Worm (Caenorhabditis elegans) whole organism, late embryonic: ENCODE data around the gene srd-4.

Experiments used
- F13H6.1 ChIP-seq: sonication (generic microtip); optimal IDR thresholded peaks from 2 replicates; lab custom pipeline; 2016; ENCODE audit warnings: missing genetic modification characterization, missing compliant biosample characterization
- K02D7.2 ChIP-seq: sonication (generic microtip); optimal IDR thresholded peaks from 2 replicates; lab custom pipeline; 2017; ENCODE audit warnings: mild to moderate bottlenecking, missing genetic modification characterization, missing compliant biosample characterization
- T23F11.4 ChIP-seq: fragments of 200-800 bp; sonication (Bioruptor generic); optimal IDR thresholded peaks from 2 replicates; lab custom pipeline; 2018; ENCODE audit warnings: mild to moderate bottlenecking, missing genetic modification characterization, missing compliant biosample characterization
- Y22D7AL.16 ChIP-seq: sonication (generic microtip); optimal IDR thresholded peaks from 2 replicates; lab custom pipeline; 2016; ENCODE audit warnings: missing genetic modification characterization, missing compliant biosample characterization
- ahr-1 ChIP-seq: sonication (generic microtip); optimal IDR thresholded peaks from 2 replicates; lab custom pipeline; 2016; ENCODE audit warnings: missing genetic modification characterization, missing compliant biosample characterization
- ceh-14 ChIP-seq: sonication (generic microtip); optimal IDR thresholded peaks from 2 replicates; lab custom pipeline; 2016; ENCODE audit warnings: missing genotype, missing genetic modification characterization, missing compliant biosample characterization
- ceh-18 ChIP-seq: sonication (generic microtip); optimal IDR thresholded peaks from 2 replicates; lab custom pipeline; 2016; ENCODE audit warnings: missing genetic modification characterization, missing compliant biosample characterization
- ceh-19 ChIP-seq: fragments of 200-800 bp; sonication (Bioruptor generic); optimal IDR thresholded peaks from 2 replicates; lab custom pipeline; 2018; ENCODE audit warnings: mild to moderate bottlenecking, missing genetic modification characterization, missing compliant biosample characterization
- ceh-2 ChIP-seq: sonication (generic microtip); optimal IDR thresholded peaks from 2 replicates; lab custom pipeline; 2016; ENCODE audit warnings: missing genotype, missing genetic modification characterization, missing compliant biosample characterization
- ceh-22 ChIP-seq: sonication (generic microtip); optimal IDR thresholded peaks from 2 replicates; lab custom pipeline; 2017; ENCODE audit warnings: missing biosample characterization, missing genetic modification characterization
- ceh-24 ChIP-seq: sonication (generic microtip); optimal IDR thresholded peaks from 2 replicates; lab custom pipeline; 2016; ENCODE audit warnings: mild to moderate bottlenecking, missing genetic modification characterization, missing compliant biosample characterization
- ceh-31 ChIP-seq: sonication (generic microtip); optimal IDR thresholded peaks from 2 replicates; lab custom pipeline; 2016; ENCODE audit warnings: missing genetic modification characterization, missing compliant biosample characterization
- ceh-9 ChIP-seq: sonication (generic microtip); optimal IDR thresholded peaks from 2 replicates; lab custom pipeline; 2016; ENCODE audit warnings: mild to moderate bottlenecking, missing genetic modification characterization, inconsistent platforms, missing compliant biosample characterization
- dve-1 ChIP-seq: sonication (generic microtip); optimal IDR thresholded peaks from 2 replicates; lab custom pipeline; 2017; ENCODE audit warnings: antibody characterized with exemption, mild to moderate bottlenecking, missing genetic modification characterization, missing compliant biosample characterization
- elt-4 ChIP-seq: sonication (generic microtip); optimal IDR thresholded peaks from 2 replicates; lab custom pipeline; 2016; ENCODE audit warnings: missing genetic modification characterization, missing compliant biosample characterization
- ets-4 ChIP-seq: sonication (generic microtip); optimal IDR thresholded peaks from 2 replicates; lab custom pipeline; 2016; ENCODE audit warnings: missing genetic modification characterization, missing compliant biosample characterization
- fkh-6 ChIP-seq: sonication (generic microtip); optimal IDR thresholded peaks from 2 replicates; lab custom pipeline; 2016; ENCODE audit warnings: missing genetic modification characterization, missing compliant biosample characterization
- hlh-13 ChIP-seq: fragments of 200-800 bp; sonication (Bioruptor generic); optimal IDR thresholded peaks from 2 replicates; lab custom pipeline; 2018; ENCODE audit warnings: mild to moderate bottlenecking, missing genetic modification characterization, missing compliant biosample characterization
- hlh-15 ChIP-seq: sonication (generic microtip); optimal IDR thresholded peaks from 2 replicates; lab custom pipeline; 2016; ENCODE audit warnings: missing genetic modification characterization, missing compliant biosample characterization
- hlh-6 ChIP-seq: sonication (generic microtip); optimal IDR thresholded peaks from 2 replicates; lab custom pipeline; 2016; ENCODE audit warnings: missing genotype, missing genetic modification characterization, missing compliant biosample characterization
- nfya-1 ChIP-seq: sonication (generic microtip); optimal IDR thresholded peaks from 2 replicates; lab custom pipeline; 2017; ENCODE audit warnings: missing genetic modification characterization, mild to moderate bottlenecking, missing compliant biosample characterization, antibody characterized with exemption, moderate library complexity
- pax-1 ChIP-seq: fragments of 150-350 bp; optimal IDR thresholded peaks from 2 replicates; lab custom pipeline; 2014; ENCODE audit warnings: missing biosample characterization, missing genetic modification characterization
- pha-2 ChIP-seq: sonication (generic microtip); optimal IDR thresholded peaks from 2 replicates; lab custom pipeline; 2017; ENCODE audit warnings: mild to moderate bottlenecking, missing genetic modification characterization, missing compliant biosample characterization
- pha-4 ChIP-seq: fragments of 150-350 bp; optimal IDR thresholded peaks from 2 replicates; lab custom pipeline; 2018; ENCODE audit warnings: missing biosample characterization, missing genetic modification reagents, missing genetic modification characterization
- pqm-1 ChIP-seq: sonication (generic microtip); optimal IDR thresholded peaks from 2 replicates; lab custom pipeline; 2016; ENCODE audit warnings: missing genetic modification characterization, missing compliant biosample characterization
- rnt-1 ChIP-seq: sonication (generic microtip); optimal IDR thresholded peaks from 2 replicates; lab custom pipeline; 2016; ENCODE audit warnings: missing genetic modification characterization, missing compliant biosample characterization
- sdc-2 ChIP-seq: sonication (generic microtip); optimal IDR thresholded peaks from 2 replicates; lab custom pipeline; 2016; ENCODE audit warnings: missing genotype, missing genetic modification characterization, missing compliant biosample characterization
- sox-2 ChIP-seq: fragments of 200-800 bp; sonication (Bioruptor generic); IDR thresholded peaks from 2 replicates; pipeline ENCODE4 v1.3.6; 2022; ENCODE audit warnings: missing genetic modification reagents, missing genetic modification characterization, missing compliant biosample characterization
- sox-4 ChIP-seq: sonication (generic microtip); optimal IDR thresholded peaks from 2 replicates; lab custom pipeline; 2017; ENCODE audit warnings: mild to moderate bottlenecking, missing genetic modification characterization, inconsistent platforms, missing compliant biosample characterization
- unc-3 ChIP-seq, 2 experiments: fragments of 200-800 bp in 1 of 2; sonication (Bioruptor generic) in 1 of 2; sonication (generic microtip) in 1 of 2; conservative IDR thresholded peaks in 1 of 2; optimal IDR thresholded peaks in 1 of 2; 2 replicates each; pipeline versions ENCODE4 v1.3.6 to Lab custom; 2016 to 2022; ENCODE audit warnings: missing compliant biosample characterization in 2 of 2, missing genetic modification characterization in 2 of 2, missing genetic modification reagents in 1 of 2
- unc-55 ChIP-seq: sonication (generic microtip); optimal IDR thresholded peaks from 2 replicates; lab custom pipeline; 2017; ENCODE audit warnings: missing biosample characterization, missing genetic modification reagents, missing genetic modification characterization
- unc-86 ChIP-seq: sonication (generic microtip); optimal IDR thresholded peaks from 2 replicates; lab custom pipeline; 2016; ENCODE audit warnings: missing genetic modification characterization, missing compliant biosample characterization
- ztf-16 ChIP-seq: sonication (generic microtip); optimal IDR thresholded peaks from 2 replicates; lab custom pipeline; 2017; ENCODE audit warnings: missing genetic modification characterization, missing compliant biosample characterization

srd-4 gene

ce11 chrV:12170114-12170513, 14.6 kb upstream of the srd-4 start, which contains the start of gene ZK863.1:
Gene ZK863.1 (minus strand): TSS chrV:12170214.
- TF ChIP-seq ceh-19 (GFP tag; lab: Kevin White, UChicago) (no peak), hlh-13 (no peak), ahr-1 (tag; lab: Kevin White, UChicago) (no peak), pha-4 (tag; lab: Kevin White, UChicago) (no peak), ceh-2 (tag; lab: Kevin White, UChicago) (no peak), ceh-14 (tag; lab: Kevin White, UChicago) (no peak), ztf-16 (no peak), Y22D7AL.16 (tag; lab: Kevin White, UChicago) (no peak), unc-55 (GFP tag; lab: Kevin White, UChicago) (no peak), F13H6.1 (no peak), dve-1 (no peak), T23F11.4 (GFP tag; lab: Kevin White, UChicago) (no peak), ceh-31 (tag; lab: Kevin White, UChicago) (no peak), fkh-6 (tag; lab: Kevin White, UChicago) (no peak), ceh-18 (tag; lab: Kevin White, UChicago) (no peak)
- TF ChIP-seq, all 69 proteins: peak for 0

ce11 chrV:12179338-12179737, 5.4 kb upstream of the srd-4 start, which contains the start of gene clec-224:
Gene clec-224 (minus strand): TSS chrV:12179438.
- TF ChIP-seq elt-4 (tag; lab: Kevin White, UChicago) (no peak), ceh-24 (tag; lab: Kevin White, UChicago) (no peak), sdc-2 (tag; lab: Kevin White, UChicago) (no peak), unc-86 (no peak), pha-2 (no peak), sox-4 (tag; lab: Kevin White, UChicago) (no peak), ceh-9 (tag; lab: Kevin White, UChicago) (no peak), ets-4 (tag; lab: Kevin White, UChicago) (no peak), F13H6.1 (no peak), nfya-1 (tag; lab: Kevin White, UChicago) (no peak), Y22D7AL.16 (tag; lab: Kevin White, UChicago) (no peak), rnt-1 (tag; lab: Kevin White, UChicago) (no peak)

- TF ChIP-seq ceh-22 (tag; lab: Kevin White, UChicago) (no peak), T23F11.4 (GFP tag; lab: Kevin White, UChicago) (no peak), K02D7.2 (tag; lab: Kevin White, UChicago) (no peak), unc-55 (GFP tag; lab: Kevin White, UChicago) (no peak), nfya-1 (tag; lab: Kevin White, UChicago) (no peak), pax-1 (tag; lab: Kevin White, UChicago) (no peak)
Measured at ce11 chrV:12181310-12181709, 3.4 kb upstream of the srd-4 start, which contains the start of gene elpc-3. Gene elpc-3 (minus strand): TSS chrV:12181410.

- no peak for TF ChIP-seq sox-2
- TF ChIP-seq F13H6.1, result no peak
- no peak for TF ChIP-seq hlh-6 (tag; lab: Kevin White, UChicago)
- no peak for TF ChIP-seq unc-3 (GFP tag; conservative IDR thresholded peaks at IDR 0.05; lab: Robert Waterston, UW)
- TF ChIP-seq unc-3 (tag; optimal IDR thresholded peaks at IDR 0.05; lab: Kevin White, UChicago), result no peak
- TF ChIP-seq hlh-15 (tag; lab: Kevin White, UChicago), result no peak
- TF ChIP-seq pax-1 (tag; lab: Kevin White, UChicago), result no peak
- no peak for TF ChIP-seq pqm-1 (tag; lab: Kevin White, UChicago)
- TF ChIP-seq, all 69 proteins: peak for 0
Measured at ce11 chrV:12183854-12184253, 895 bp upstream of the srd-4 start, which contains the start of gene usip-1. Gene usip-1 (minus strand): TSS chrV:12184194.

ce11 chrV:12187344-12187743, 2.6 kb downstream of the srd-4 start, which contains the start of gene ZK863.8:
Gene ZK863.8 (minus strand): TSS chrV:12187516.
- no peak for TF ChIP-seq unc-86
